Fruit fly (Drosophila melanogaster): ENCODE measurements around the gene alt.

The alt gene

dm6 chr3R:17682244-17682773, at the start of gene alt, which contains the start of gene CG7655 (continued):
- peak; percentile 28 for TF ChIP-seq CG10543 (GFP tag; optimal IDR thresholded peaks at IDR 0.05)
- peak; percentile 58 for TF ChIP-seq her (GFP tag; optimal IDR thresholded peaks at IDR 0.05)
- peak; percentile 10 for TF ChIP-seq CG12155 (GFP tag; optimal IDR thresholded peaks at IDR 0.05)
- peak; percentile 90 for TF ChIP-seq CG33213 (GFP tag; optimal IDR thresholded peaks at IDR 0.05)
- TF ChIP-seq Camta (GFP tag; optimal IDR thresholded peaks at IDR 0.05), result no peak
- peak; percentile 54 for TF ChIP-seq Dek (tag; optimal IDR thresholded peaks at IDR 0.05)
- no peak for TF ChIP-seq CG2678 (tag; optimal IDR thresholded peaks at IDR 0.05)
- peak; percentile 43 for TF ChIP-seq Xbp1 (GFP tag; optimal IDR thresholded peaks at IDR 0.05)
- TF ChIP-seq kay (GFP tag; optimal IDR thresholded peaks at IDR 0.05), result peak; percentile 75
- TF ChIP-seq H15 (GFP tag; IDR thresholded peaks at IDR 0.05), result no peak
- no peak for TF ChIP-seq unpg (GFP tag; optimal IDR thresholded peaks at IDR 0.05)
- TF ChIP-seq CG11398 (GFP tag; optimal IDR thresholded peaks at IDR 0.05), result no peak
- no peak for TF ChIP-seq otp (GFP tag; IDR thresholded peaks at IDR 0.05)
- TF ChIP-seq Doc3 (GFP tag; IDR thresholded peaks at IDR 0.05; ENCODE audit: partially characterized antibody), result no peak
- no peak for TF ChIP-seq Dref (GFP tag; IDR thresholded peaks at IDR 0.05)
- no peak for TF ChIP-seq CG8765 (GFP tag; IDR thresholded peaks at IDR 0.05)
- TF ChIP-seq Lhr (GFP tag; optimal IDR thresholded peaks at IDR 0.05), result peak; percentile 97
- no peak for TF ChIP-seq Sox102F (GFP tag; optimal IDR thresholded peaks at IDR 0.05)
- TF ChIP-seq CG6813 (GFP tag; optimal IDR thresholded peaks at IDR 0.05), result no peak
- peak; percentile 88 for TF ChIP-seq Myb (GFP tag; optimal IDR thresholded peaks at IDR 0.05)
- TF ChIP-seq CG2875 (GFP tag; optimal IDR thresholded peaks at IDR 0.05), result no peak
- peak; percentile 66 for TF ChIP-seq CG8924 (tag; optimal IDR thresholded peaks at IDR 0.05)
- peak; percentile 10 for TF ChIP-seq Fer1 (GFP tag; optimal IDR thresholded peaks at IDR 0.05)
- peak; percentile 46 for TF ChIP-seq CG13624 (GFP tag; optimal IDR thresholded peaks at IDR 0.05)
- no peak for TF ChIP-seq CG8388 (GFP tag; optimal IDR thresholded peaks at IDR 0.05)
- TF ChIP-seq CG14441 (GFP tag; IDR thresholded peaks at IDR 0.05), result no peak
- no peak for TF ChIP-seq D19A (tag; optimal IDR thresholded peaks at IDR 0.05)
- no peak for TF ChIP-seq CG3407 (GFP tag; optimal IDR thresholded peaks at IDR 0.05)
- peak; percentile 64 for TF ChIP-seq NC2β (GFP tag; optimal IDR thresholded peaks at IDR 0.05)
- peak; percentile 23 for TF ChIP-seq hkb (optimal IDR thresholded peaks at IDR 0.05)
- no peak for TF ChIP-seq hkb (GFP tag; IDR thresholded peaks at IDR 0.05)
- TF ChIP-seq CG12104 (GFP tag; optimal IDR thresholded peaks at IDR 0.05), result no peak
- peak; percentile 3 for TF ChIP-seq twi (tag; optimal IDR thresholded peaks at IDR 0.05)
- no peak for TF ChIP-seq Atf-2 (GFP tag; optimal IDR thresholded peaks at IDR 0.05)
- peak in 1 of 2 experiments; percentile 26 for TF ChIP-seq bsh (GFP tag; optimal IDR thresholded peaks at IDR 0.05)
- peak in 1 of 2 experiments; percentile 8 for TF ChIP-seq Eip74EF (GFP tag; optimal IDR thresholded peaks at IDR 0.05)
- peak; percentile 73 for TF ChIP-seq CG17829 (tag; optimal IDR thresholded peaks at IDR 0.05)
- TF ChIP-seq knrl (GFP tag; IDR thresholded peaks at IDR 0.05; ENCODE audit: partially characterized antibody), result no peak
- TF ChIP-seq crol (GFP tag; IDR thresholded peaks at IDR 0.05), result no peak
- TF ChIP-seq CG10654 (GFP tag; optimal IDR thresholded peaks at IDR 0.05), result no peak
- peak; percentile 29 for TF ChIP-seq CG10431 (GFP tag; optimal IDR thresholded peaks at IDR 0.05)
- peak; percentile 51 for TF ChIP-seq gro (GFP tag; optimal IDR thresholded peaks at IDR 0.05)
- peak; percentile 6 for TF ChIP-seq NfI (GFP tag; optimal IDR thresholded peaks at IDR 0.05)
- peak; percentile 23 for TF ChIP-seq CG12299 (tag; optimal IDR thresholded peaks at IDR 0.05)
- TF ChIP-seq ash1 (GFP tag; optimal IDR thresholded peaks at IDR 0.05), result no peak
- no peak for TF ChIP-seq CG31388 (GFP tag; optimal IDR thresholded peaks at IDR 0.05)
- TF ChIP-seq CG10274 (GFP tag; optimal IDR thresholded peaks at IDR 0.05), result no peak
- TF ChIP-seq Pdp1 (GFP tag; optimal IDR thresholded peaks at IDR 0.05), result peak in 1 of 2 experiments; percentile 83
- peak; percentile 66 for TF ChIP-seq CG2116 (GFP tag; optimal IDR thresholded peaks at IDR 0.05)
- peak; percentile 46 for TF ChIP-seq nom (GFP tag; optimal IDR thresholded peaks at IDR 0.05)
